Fruit fly (Drosophila melanogaster): ENCODE data around the gene Hira.

Gene Hira

DNA sequence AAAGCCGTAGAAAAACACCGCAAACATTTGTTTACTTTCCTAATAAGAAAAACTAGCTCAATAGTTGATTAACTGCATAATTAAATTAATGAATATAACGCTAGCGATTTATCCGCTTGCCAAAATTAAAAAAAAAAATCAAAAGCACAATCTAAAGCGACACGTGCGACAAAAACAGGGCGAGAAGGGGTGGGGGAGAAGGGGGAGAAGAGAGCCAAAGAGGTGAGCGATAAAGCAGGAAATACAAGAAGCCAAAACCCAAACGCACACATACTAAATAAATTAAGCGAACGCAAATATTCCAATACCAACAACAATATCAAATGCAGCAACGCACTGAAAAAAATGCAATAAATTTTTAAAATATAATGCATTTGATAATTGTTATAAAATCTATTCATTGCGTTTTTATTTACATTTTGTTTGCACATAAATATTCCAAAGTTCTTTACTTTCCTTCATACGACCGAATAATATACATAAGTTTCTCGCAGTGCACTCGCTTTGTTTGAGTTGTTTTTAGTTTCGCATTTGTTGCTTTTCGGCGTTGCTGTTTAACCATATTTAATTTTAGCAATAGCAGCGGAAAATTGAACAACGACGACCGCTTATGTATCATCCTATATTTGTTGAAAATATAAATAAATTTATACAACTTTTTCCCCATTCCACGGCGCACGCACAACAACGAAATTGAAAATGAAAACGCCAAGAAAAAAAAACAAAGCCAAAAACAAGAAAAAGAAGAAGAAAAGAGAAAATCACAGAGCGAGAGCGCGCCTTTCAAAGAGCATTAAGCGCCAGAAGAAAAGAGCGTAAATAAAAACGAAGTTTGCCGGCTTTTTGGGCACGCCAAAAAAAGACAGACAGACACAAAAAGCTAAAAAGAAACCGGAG lies 23.7 kb upstream of the Hira start (continued):
- TF ChIP-seq rib (GFP tag; IDR thresholded peaks at IDR 0.05) (peak; percentile 95), H15 (GFP tag; IDR thresholded peaks at IDR 0.05) (peak; percentile 93), ac (GFP tag; optimal IDR thresholded peaks at IDR 0.05) (peak; percentile 56), CG1832 (GFP tag; optimal IDR thresholded peaks at IDR 0.05) (no peak), fd102C (GFP tag; optimal IDR thresholded peaks at IDR 0.05) (no peak), wor (GFP tag; IDR thresholded peaks at IDR 0.05) (peak; percentile 91), jigr1 (GFP tag; IDR thresholded peaks at IDR 0.05) (peak; percentile 88), CG4424 (GFP tag; optimal IDR thresholded peaks at IDR 0.05) (peak; percentile 93), exex (tag; optimal IDR thresholded peaks at IDR 0.05) (peak; percentile 80), kay (GFP tag; optimal IDR thresholded peaks at IDR 0.05) (peak; percentile 84), CG7372 (GFP tag; IDR thresholded peaks at IDR 0.05) (peak; percentile 94), Hey (tag; optimal IDR thresholded peaks at IDR 0.05) (peak; percentile 97), Oaz (GFP tag; IDR thresholded peaks at IDR 0.05) (peak; percentile 96), CG3065 (GFP tag; optimal IDR thresholded peaks at IDR 0.05) (peak; percentile 87), H2.0 (GFP tag; IDR thresholded peaks at IDR 0.05) (peak; percentile 96), tgo (GFP tag; IDR thresholded peaks at IDR 0.05) (peak; percentile 97), unc-4 (GFP tag; IDR thresholded peaks at IDR 0.05; ENCODE audit: partially characterized antibody) (no peak), CG10565 (GFP tag; optimal IDR thresholded peaks at IDR 0.05) (peak; percentile 84), br (optimal IDR thresholded peaks at IDR 0.05) (no peak), CG5245 (GFP tag; optimal IDR thresholded peaks at IDR 0.05) (peak; percentile 88), az2 (GFP tag; optimal IDR thresholded peaks at IDR 0.05) (peak; percentile 93), Dip2 (GFP tag; IDR thresholded peaks at IDR 0.05) (0 out of 2 replicates have a peak, but pooled peaks have one; percentile 62), D19B (GFP tag; optimal IDR thresholded peaks at IDR 0.05) (peak; percentile 87), danr (GFP tag; IDR thresholded peaks at IDR 0.05) (peak; percentile 90), pum (GFP tag; optimal IDR thresholded peaks at IDR 0.05) (peak; percentile 86), CG10267 (tag; optimal IDR thresholded peaks at IDR 0.05) (peak; percentile 89), NC2β (GFP tag; optimal IDR thresholded peaks at IDR 0.05) (peak; percentile 72), ash1 (GFP tag; optimal IDR thresholded peaks at IDR 0.05) (no peak), E2f2 (GFP tag; IDR thresholded peaks at IDR 0.05) (peak; percentile 82), Sox102F (GFP tag; optimal IDR thresholded peaks at IDR 0.05) (peak; percentile 99), CG3847 (GFP tag; IDR thresholded peaks at IDR 0.05) (peak; percentile 95), ab (GFP tag; optimal IDR thresholded peaks at IDR 0.05) (peak; percentile 81), gt (GFP tag; IDR thresholded peaks at IDR 0.05) (peak; percentile 63; the same call in 1 of the 2 replicates), slbo (GFP tag; IDR thresholded peaks at IDR 0.05) (peak; percentile 97), twi (tag; optimal IDR thresholded peaks at IDR 0.05) (peak; percentile 85), p53 (GFP tag; optimal IDR thresholded peaks at IDR 0.05) (peak; percentile 45), dan (GFP tag; IDR thresholded peaks at IDR 0.05) (peak; percentile 57), CG7786 (GFP tag; optimal IDR thresholded peaks at IDR 0.05) (peak; percentile 88), tx (GFP tag; optimal IDR thresholded peaks at IDR 0.05) (peak; percentile 87), CG5953 (GFP tag; IDR thresholded peaks at IDR 0.05) (peak; percentile 89), CG6272 (GFP tag; IDR thresholded peaks at IDR 0.05) (peak; percentile 91), nom (GFP tag; optimal IDR thresholded peaks at IDR 0.05) (peak; percentile 85), CG14014 (GFP tag; IDR thresholded peaks at IDR 0.05) (peak; percentile 96), CG6654 (GFP tag; optimal IDR thresholded peaks at IDR 0.05) (peak; percentile 81), CG12104 (GFP tag; optimal IDR thresholded peaks at IDR 0.05) (peak; percentile 91), YL-1 (GFP tag; optimal IDR thresholded peaks at IDR 0.05) (peak; percentile 84), Lim3 (GFP tag; IDR thresholded peaks at IDR 0.05) (peak; percentile 90), wek (GFP tag; optimal IDR thresholded peaks at IDR 0.05) (peak; percentile 74), CG10654 (GFP tag; optimal IDR thresholded peaks at IDR 0.05) (peak; percentile 89), CG2678 (tag; optimal IDR thresholded peaks at IDR 0.05) (peak; percentile 98)
